Worm (Caenorhabditis elegans) whole organism, L4/young adult: ENCODE measurements around the gene bcat-1.

ENCODE experiments used
- W03F9.2 ChIP-seq: fragments of 150-350 bp; optimal IDR thresholded peaks from 2 replicates; lab custom pipeline; 2014; ENCODE audit warnings: missing biosample characterization, missing genetic modification characterization
- him-1 ChIP-seq: sonication (generic microtip); optimal IDR thresholded peaks from 2 replicates; lab custom pipeline; 2016; ENCODE audit warnings: missing genotype, missing genetic modification reagents, missing genetic modification characterization, missing compliant biosample characterization

- TF ChIP-seq W03F9.2, result no peak
- TF ChIP-seq him-1 (tag; lab: Kevin White, UChicago), result no peak
Observed at ce11 chrX:12915058-12915457, 37.8 kb downstream of the bcat-1 start.
